Fruit fly (Drosophila melanogaster): ENCODE results near the gene Dci.
A peak's percentile ranks its signal among the peaks of the same experiment; 100 is the strongest.

The Dci gene

DNA sequence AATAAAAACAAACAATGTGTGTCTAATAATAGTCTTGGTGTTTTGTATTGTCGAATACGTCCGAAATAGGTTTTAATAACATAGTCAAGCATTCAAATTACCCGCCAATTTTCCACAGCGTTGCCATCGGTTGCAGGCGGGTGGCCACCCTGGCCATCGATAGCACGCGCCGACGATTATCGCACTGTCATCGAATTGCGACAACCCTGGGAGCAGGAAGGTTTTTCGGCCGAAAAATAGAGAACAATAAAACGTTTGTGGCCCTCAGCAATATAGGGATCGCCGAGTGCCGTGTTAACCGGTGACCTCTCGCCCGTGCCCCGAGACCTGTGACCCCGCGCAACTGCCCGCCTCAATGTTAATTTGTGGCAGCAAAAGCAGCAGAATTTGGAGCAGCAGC lies 20.6 kb downstream of the Dci start, which contains the start of gene Usp10 (continued):
- peak; percentile 58 for TF ChIP-seq CG12659 (GFP tag; optimal IDR thresholded peaks at IDR 0.05)
- TF ChIP-seq CG14441 (GFP tag; IDR thresholded peaks at IDR 0.05) = no peak
- TF ChIP-seq Opbp (GFP tag; IDR thresholded peaks at IDR 0.05; ENCODE audit: partially characterized antibody) = peak; percentile 89
- TF ChIP-seq org-1 (GFP tag; optimal IDR thresholded peaks at IDR 0.05) = no peak
- no peak for TF ChIP-seq ttk (GFP tag; IDR thresholded peaks at IDR 0.05)
- no peak for TF ChIP-seq Nf-YB (GFP tag; optimal IDR thresholded peaks at IDR 0.05)
- TF ChIP-seq CG7987 (GFP tag; optimal IDR thresholded peaks at IDR 0.05) = peak; percentile 33
- peak; percentile 88 for TF ChIP-seq CG4617 (GFP tag; optimal IDR thresholded peaks at IDR 0.05; ENCODE audit: borderline replicate concordance)
- peak; percentile 80 for TF ChIP-seq bbx (GFP tag; IDR thresholded peaks at IDR 0.05; ENCODE audit: partially characterized antibody)

DNA sequence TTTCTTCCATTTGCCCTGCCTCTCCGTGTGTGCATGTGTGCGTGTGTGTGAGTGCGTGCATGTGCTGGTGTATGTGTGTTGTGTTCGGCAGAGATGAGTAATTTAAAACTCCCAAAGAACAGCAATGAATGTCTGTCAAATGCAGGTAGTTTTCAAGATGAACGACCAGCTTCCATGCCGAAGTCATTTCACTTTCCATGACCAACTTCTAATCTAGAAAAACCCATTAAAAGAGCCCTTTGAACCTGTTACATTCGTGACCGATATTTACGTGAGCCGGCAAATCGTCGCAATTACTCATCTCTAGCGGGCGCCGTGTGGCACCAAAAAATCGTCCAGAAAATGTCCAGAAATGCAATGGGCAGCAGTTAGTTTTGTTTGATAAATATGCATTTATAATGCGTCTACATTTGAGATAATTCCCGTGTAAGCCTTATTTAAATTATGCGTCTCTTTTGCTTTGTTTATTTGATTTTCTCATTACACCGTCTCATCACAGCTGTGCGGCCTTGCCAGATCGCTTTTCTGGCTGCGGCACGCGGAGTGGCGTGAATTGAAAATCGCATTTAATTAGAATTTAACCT lies 21.3 kb downstream of the Dci start:
- TF ChIP-seq caup (GFP tag; optimal IDR thresholded peaks at IDR 0.05; ENCODE audit: severe bottlenecking) (no peak), Taf1 (GFP tag; IDR thresholded peaks at IDR 0.05) (0 out of 2 replicates have a peak, but pooled peaks have one; percentile 11), PHDP (tag; optimal IDR thresholded peaks at IDR 0.05) (no peak), CG7745 (tag; optimal IDR thresholded peaks at IDR 0.05) (no peak), CG13424 (tag; optimal IDR thresholded peaks at IDR 0.05) (peak; percentile 44), D (optimal IDR thresholded peaks at IDR 0.05) (no peak), D (GFP tag; optimal IDR thresholded peaks at IDR 0.05) (no peak), jigr1 (GFP tag; IDR thresholded peaks at IDR 0.05) (no peak), sd (tag; optimal IDR thresholded peaks at IDR 0.05) (no peak), unc-4 (GFP tag; IDR thresholded peaks at IDR 0.05; ENCODE audit: partially characterized antibody) (peak; percentile 74), gsb-n (tag; optimal IDR thresholded peaks at IDR 0.05) (peak; percentile 10), Myb (GFP tag; optimal IDR thresholded peaks at IDR 0.05) (peak; percentile 63), CG5180 (GFP tag; optimal IDR thresholded peaks at IDR 0.05) (no peak), CG2120 (GFP tag; optimal IDR thresholded peaks at IDR 0.05) (peak; percentile 67), CG18476 (GFP tag; optimal IDR thresholded peaks at IDR 0.05) (no peak), ara (GFP tag; IDR thresholded peaks at IDR 0.05) (peak; percentile 50; the same call in 1 of the 2 replicates), yki (optimal IDR thresholded peaks at IDR 0.05) (no peak), fd102C (GFP tag; optimal IDR thresholded peaks at IDR 0.05) (no peak), CG4328 (GFP tag; optimal IDR thresholded peaks at IDR 0.05) (no peak), MTF-1 (GFP tag; optimal IDR thresholded peaks at IDR 0.05; ENCODE audit: borderline replicate concordance) (no peak), gem (tag; optimal IDR thresholded peaks at IDR 0.05) (peak; percentile 45), CG32767 (GFP tag; IDR thresholded peaks at IDR 0.05) (0 out of 2 replicates have a peak, but pooled peaks have one; percentile 34), CG2202 (tag; optimal IDR thresholded peaks at IDR 0.05) (no peak), Usf (GFP tag; optimal IDR thresholded peaks at IDR 0.05) (no peak), gro (GFP tag; optimal IDR thresholded peaks at IDR 0.05) (peak; percentile 75), Hsf (GFP tag; optimal IDR thresholded peaks at IDR 0.05) (peak; percentile 55), CG12391 (tag; optimal IDR thresholded peaks at IDR 0.05) (peak; percentile 11), fd96Cb (tag; optimal IDR thresholded peaks at IDR 0.05) (no peak), pros (GFP tag; optimal IDR thresholded peaks at IDR 0.05) (no peak), CG14860 (GFP tag; IDR thresholded peaks at IDR 0.05; ENCODE audit: partially characterized antibody) (peak; percentile 80; the same call in 2 of the 3 replicates), D19A (tag; optimal IDR thresholded peaks at IDR 0.05) (no peak), CG4730 (GFP tag; IDR thresholded peaks at IDR 0.05) (no peak), wek (GFP tag; optimal IDR thresholded peaks at IDR 0.05) (no peak), CG14014 (GFP tag; IDR thresholded peaks at IDR 0.05) (no peak), row (GFP tag; IDR thresholded peaks at IDR 0.05) (peak; percentile 81), CG6272 (GFP tag; IDR thresholded peaks at IDR 0.05) (peak; percentile 57), Hey (tag; optimal IDR thresholded peaks at IDR 0.05) (no peak), Hr78 (GFP tag; optimal IDR thresholded peaks at IDR 0.05) (no peak), wdn (GFP tag; IDR thresholded peaks at IDR 0.05) (no peak)

All from whole organism, embryonic.